Fruit fly (Drosophila melanogaster): ENCODE measurements around the gene CG10418.

DNA sequence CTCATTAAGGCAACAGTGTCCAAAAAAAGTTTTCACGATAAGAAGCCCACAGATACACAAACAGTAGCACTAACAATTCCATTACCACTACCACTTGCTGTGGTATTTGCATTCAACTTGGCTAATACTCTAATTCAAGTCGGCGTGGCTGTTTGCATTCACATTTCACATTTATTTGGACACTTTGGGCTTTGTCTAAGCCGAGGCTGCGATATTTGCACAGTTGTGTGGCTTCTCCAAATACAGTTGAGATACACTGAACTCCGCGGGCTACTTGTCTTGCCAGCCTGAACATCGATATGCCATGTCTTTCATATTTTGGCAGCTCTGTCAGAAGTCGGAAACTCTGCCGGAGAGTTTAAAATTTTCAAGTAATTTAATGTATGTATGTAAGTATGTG is 13.8 kb downstream of the CG10418 start:
- TF ChIP-seq achi (GFP tag; optimal IDR thresholded peaks at IDR 0.05), result no peak
- peak; percentile 89 for TF ChIP-seq fkh (GFP tag; optimal IDR thresholded peaks at IDR 0.05)
- TF ChIP-seq Smox (GFP tag; optimal IDR thresholded peaks at IDR 0.05), result no peak
- no peak for TF ChIP-seq CG10631 (GFP tag; optimal IDR thresholded peaks at IDR 0.05)
- no peak for TF ChIP-seq Gug (GFP tag; IDR thresholded peaks at IDR 0.05)
- TF ChIP-seq CG11902 (GFP tag; optimal IDR thresholded peaks at IDR 0.05), result no peak

All from whole organism, prepupa.